Fruit fly (Drosophila melanogaster) whole organism, embryonic: ENCODE measurements around the gene Set2.

Experiments
- Atf3 ChIP-seq: fragments of 200-800 bp; sonication (Bioruptor generic); optimal IDR thresholded peaks from 3 replicates; lab custom pipeline; 2016; ENCODE audit warnings: missing biosample characterization, missing genetic modification characterization
- Bdp1 ChIP-seq: fragments of 200-800 bp; sonication (Bioruptor generic); optimal IDR thresholded peaks from 3 replicates; lab custom pipeline; 2016; ENCODE audit warnings: missing biosample characterization, missing genetic modification characterization
- CG18599 ChIP-seq: fragments of 200-800 bp; sonication (Bioruptor generic); optimal IDR thresholded peaks from 3 replicates; lab custom pipeline; 2017; ENCODE audit warnings: missing biosample characterization, missing genetic modification characterization, mild to moderate bottlenecking, moderate library complexity, missing genetic modification reagents
- CG8281 ChIP-seq: fragments of 200-800 bp; sonication (Bioruptor generic); optimal IDR thresholded peaks from 2 replicates; lab custom pipeline; 2018; ENCODE audit warnings: missing biosample characterization, mild to moderate bottlenecking, missing genetic modification characterization, moderate library complexity
- chif ChIP-seq, 2 experiments: fragments of 200-800 bp; sonication (Bioruptor generic); optimal IDR thresholded peaks; 3 replicates each; lab custom pipeline; 2016; ENCODE audit warnings: missing biosample characterization in 2 of 2, missing genetic modification characterization in 2 of 2
- kah ChIP-seq: fragments of 200-800 bp; sonication (Bioruptor generic); optimal IDR thresholded peaks from 2 replicates; lab custom pipeline; 2018; ENCODE audit warnings: missing biosample characterization, mild to moderate bottlenecking, missing genetic modification characterization
- prd ChIP-seq, 3 experiments: fragments of >200 bp in 2 of 3; fragments of 200-800 bp in 1 of 3; sonication (Bioruptor generic) in 1 of 3; optimal IDR thresholded peaks in 2 of 3; IDR thresholded peaks in 1 of 3; 2 replicates in 2 of 3; 3 replicates in 1 of 3; pipeline versions ENCODE4 v1.3.6 to Lab custom; 2017 to 2022; ENCODE audit warnings: missing biosample characterization in 1 of 3, missing genetic modification characterization in 1 of 3
- sisA ChIP-seq: fragments of 200-800 bp; sonication (Bioruptor generic); IDR thresholded peaks from 2 replicates; pipeline ENCODE4 v1.3.6; 2022; ENCODE audit warnings: missing biosample characterization, missing genetic modification characterization

DNA sequence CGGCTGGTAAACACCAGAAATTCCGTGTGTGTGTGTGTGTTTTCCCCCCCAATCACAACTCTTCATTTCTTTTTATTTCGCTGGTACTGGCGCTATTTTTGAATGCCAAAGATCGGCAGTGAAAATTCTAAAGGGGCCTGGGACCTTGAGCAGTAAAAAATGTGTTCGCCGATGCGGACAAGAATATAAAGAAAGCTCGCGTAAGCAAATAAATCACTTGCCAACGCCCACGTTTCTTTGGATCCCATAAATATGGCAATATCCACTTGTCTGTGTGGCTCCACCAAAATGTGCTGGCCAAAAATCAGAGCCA lies 21.0 kb upstream of the Set2 start:
- TF ChIP-seq prd (optimal IDR thresholded peaks at IDR 0.05; lab: Kevin White, UChicago) (no peak), prd (GFP tag; IDR thresholded peaks at IDR 0.05; lab: Robert Waterston, UW) (no peak), sisA (GFP tag; lab: Robert Waterston, UW) (no peak), Bdp1 (GFP tag; lab: Kevin White, UChicago) (no peak), CG8281 (tag; lab: Kevin White, UChicago) (no peak), CG18599 (no peak), Atf3 (GFP tag; lab: Kevin White, UChicago) (no peak), chif (GFP tag; optimal IDR thresholded peaks at IDR 0.05; lab: Kevin White, UChicago) (no peak), kah (GFP tag; lab: Kevin White, UChicago) (no peak)
